Worm (Caenorhabditis elegans) whole organism, L4/young adult: Measurements from ENCODE around the gene F46G10.1.

ENCODE experiments used
- W03F9.2 ChIP-seq: fragments of 150-350 bp; optimal IDR thresholded peaks from 2 replicates; lab custom pipeline; 2014; ENCODE audit warnings: missing biosample characterization, missing genetic modification characterization
- dao-5 ChIP-seq: sonication (generic microtip); optimal IDR thresholded peaks from 2 replicates; lab custom pipeline; 2016; ENCODE audit warnings: missing genotype, missing genetic modification characterization, moderate library complexity, missing compliant biosample characterization
- him-1 ChIP-seq: sonication (generic microtip); optimal IDR thresholded peaks from 2 replicates; lab custom pipeline; 2016; ENCODE audit warnings: missing genotype, missing genetic modification reagents, missing genetic modification characterization, missing compliant biosample characterization

The F46G10.1 gene

DNA sequence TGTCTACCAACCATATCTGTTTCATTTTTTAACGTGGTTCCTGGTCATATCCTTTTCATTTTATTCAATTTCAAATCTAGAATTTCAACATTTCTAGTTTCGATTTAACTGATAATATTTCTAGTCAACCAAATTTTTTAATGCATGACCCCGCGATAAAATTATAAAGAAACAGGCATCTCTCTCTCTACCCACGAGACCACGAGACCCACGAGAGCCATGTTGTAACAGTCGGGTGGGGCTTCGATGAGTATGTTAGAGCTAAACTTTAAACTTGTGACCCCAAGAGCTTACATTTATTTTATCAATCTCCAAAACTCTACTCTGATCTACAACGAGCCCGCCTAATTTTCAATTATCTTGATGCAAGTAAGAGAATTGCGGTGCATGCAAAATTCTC, 6.8 kb upstream of the F46G10.1 start:
- TF ChIP-seq him-1 (tag; lab: Kevin White, UChicago) (no peak), W03F9.2 (tag; lab: Kevin White, UChicago) (no peak), dao-5 (tag; lab: Kevin White, UChicago) (no peak)

DNA sequence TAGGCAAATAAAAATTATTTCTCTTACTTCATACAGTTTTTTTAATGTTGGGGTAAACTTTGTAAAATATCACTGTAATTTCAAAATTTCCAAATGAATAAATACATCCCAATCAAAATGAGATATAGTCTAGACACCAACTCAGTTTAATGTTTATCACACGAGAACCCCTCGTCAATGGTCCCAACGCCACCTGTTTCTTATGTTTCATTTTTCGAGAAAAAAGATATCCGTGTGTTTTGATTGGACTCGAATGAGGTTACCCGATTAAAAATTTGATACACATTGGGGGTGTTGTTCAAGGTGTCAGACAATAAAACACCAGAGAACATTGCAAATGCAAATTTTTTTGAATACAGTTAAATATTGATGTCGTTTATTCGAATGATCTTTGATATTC, 6.0 kb upstream of the F46G10.1 start:
- TF ChIP-seq W03F9.2 (tag; lab: Kevin White, UChicago) (no peak), him-1 (tag; lab: Kevin White, UChicago) (no peak), dao-5 (tag; lab: Kevin White, UChicago) (no peak)

DNA sequence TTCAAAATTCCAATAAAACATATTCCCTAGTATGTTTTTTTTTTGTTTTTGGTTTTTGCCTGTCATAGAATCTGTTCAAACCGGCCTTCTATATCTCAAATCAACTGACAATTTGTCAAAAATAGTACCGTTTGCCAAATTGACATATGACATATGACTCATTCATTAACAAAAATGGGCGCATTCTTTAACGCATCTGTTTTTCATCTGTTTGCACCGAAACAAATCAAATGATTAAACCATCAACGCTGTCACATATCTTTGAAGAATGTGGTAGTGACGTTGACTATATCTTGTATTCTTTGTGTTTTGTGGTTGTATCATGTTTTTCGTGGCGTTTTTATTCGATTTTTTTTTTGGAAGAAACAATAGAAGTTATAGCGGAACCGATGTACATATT, 3.5 kb upstream of the F46G10.1 start:
- TF ChIP-seq W03F9.2 (tag; lab: Kevin White, UChicago): no peak
- TF ChIP-seq dao-5 (tag; lab: Kevin White, UChicago): no peak
- no peak for TF ChIP-seq him-1 (tag; lab: Kevin White, UChicago)

DNA sequence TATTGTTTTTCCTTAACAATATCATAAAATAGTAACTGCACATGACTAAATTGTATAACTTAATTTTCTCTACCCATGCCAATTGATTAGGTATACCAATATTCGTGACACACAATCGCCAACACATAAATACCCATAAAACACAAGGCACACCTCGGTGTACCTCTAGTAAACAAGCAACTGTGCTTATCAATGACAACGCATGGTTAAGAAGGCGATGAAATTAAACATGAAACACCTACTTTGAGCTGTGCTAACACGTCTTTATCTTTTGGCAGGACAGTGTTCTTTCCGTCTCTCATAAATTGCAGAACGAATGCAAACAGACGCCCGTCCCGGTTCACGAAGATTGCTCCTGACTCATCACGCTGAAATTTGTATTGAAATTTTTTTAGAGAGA, 792 bp downstream of the F46G10.1 start:
- no peak for TF ChIP-seq W03F9.2 (tag; lab: Kevin White, UChicago)
- TF ChIP-seq him-1 (tag; lab: Kevin White, UChicago): no peak
- TF ChIP-seq dao-5 (tag; lab: Kevin White, UChicago): no peak

DNA sequence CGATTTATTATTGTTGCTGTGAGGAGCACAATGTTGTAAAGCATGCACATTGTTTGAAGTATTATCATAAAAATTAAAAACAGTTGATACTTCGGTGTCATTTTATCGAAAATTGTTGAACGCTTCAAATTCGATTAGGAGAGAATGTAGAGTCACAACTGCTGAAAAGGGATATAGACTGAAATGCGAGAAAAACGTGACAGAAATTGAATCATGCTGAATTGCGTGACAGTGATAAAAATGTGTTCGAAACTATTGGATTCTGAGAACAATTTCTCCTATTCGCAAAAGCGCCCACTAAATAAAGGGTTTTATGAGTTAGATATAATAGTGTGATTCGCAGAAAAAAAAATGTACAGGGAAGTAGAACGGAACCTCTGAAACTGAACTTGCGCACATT, 2.8 kb downstream of the F46G10.1 start, which contains the start of gene srxa-8:
Gene srxa-8 (minus strand): TSS at position 101 of the 400 bp plus-strand sequence.
- TF ChIP-seq him-1 (tag; lab: Kevin White, UChicago) (no peak), W03F9.2 (tag; lab: Kevin White, UChicago) (no peak), dao-5 (tag; lab: Kevin White, UChicago) (no peak)

DNA sequence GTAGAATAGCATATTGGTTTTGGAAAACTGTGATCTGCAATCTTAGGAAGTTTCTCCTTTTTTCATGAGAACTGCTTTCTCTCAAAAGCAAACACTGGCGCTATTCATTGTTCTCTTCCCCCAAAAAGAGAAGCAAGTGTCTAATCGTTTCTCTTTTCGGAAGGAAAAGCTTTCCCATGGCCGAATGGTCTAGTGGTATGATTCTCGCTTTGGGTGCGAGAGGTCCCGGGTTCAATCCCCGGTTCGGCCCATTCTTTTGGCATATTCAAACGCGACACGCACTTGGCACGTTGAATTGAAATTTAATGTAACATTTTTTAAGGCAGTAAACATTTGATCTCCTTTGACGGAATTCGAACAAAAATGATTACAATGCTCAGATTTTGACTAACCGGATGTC, 3.7 kb downstream of the F46G10.1 start:
- TF ChIP-seq him-1 (tag; lab: Kevin White, UChicago) (no peak), W03F9.2 (tag; lab: Kevin White, UChicago) (no peak), dao-5 (tag; lab: Kevin White, UChicago) (no peak)

DNA sequence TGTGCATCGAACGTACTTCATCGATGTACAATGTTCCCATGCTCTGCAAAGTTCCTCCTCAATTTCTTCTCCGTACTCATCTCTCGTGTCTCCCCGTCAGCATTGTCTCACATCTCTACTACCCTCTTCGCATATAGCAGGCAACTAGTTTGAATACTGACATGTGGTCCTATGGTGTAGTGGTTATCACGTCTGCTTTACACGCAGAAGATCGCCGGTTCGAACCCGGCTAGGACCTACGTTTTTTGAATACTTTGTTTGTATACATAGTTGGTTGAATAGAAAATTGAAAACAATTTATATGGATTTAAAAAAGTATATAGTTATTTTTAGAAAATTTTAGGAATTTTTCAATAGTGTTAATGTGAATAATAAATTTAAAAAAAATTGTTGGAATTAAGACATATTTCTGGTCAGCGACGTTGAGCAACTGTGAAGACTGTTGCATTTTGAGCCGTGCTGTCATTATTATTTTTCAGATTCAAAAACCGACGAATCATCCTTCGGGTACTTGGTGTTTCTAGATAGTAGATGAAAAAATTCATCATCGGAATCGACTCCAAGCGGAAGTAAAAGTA, 4.6 kb downstream of the F46G10.1 start:
- peak; percentile 80 for TF ChIP-seq W03F9.2 (tag; lab: Kevin White, UChicago)
- TF ChIP-seq dao-5 (tag; lab: Kevin White, UChicago): peak; percentile 93
- TF ChIP-seq him-1 (tag; lab: Kevin White, UChicago): peak; percentile 89

DNA sequence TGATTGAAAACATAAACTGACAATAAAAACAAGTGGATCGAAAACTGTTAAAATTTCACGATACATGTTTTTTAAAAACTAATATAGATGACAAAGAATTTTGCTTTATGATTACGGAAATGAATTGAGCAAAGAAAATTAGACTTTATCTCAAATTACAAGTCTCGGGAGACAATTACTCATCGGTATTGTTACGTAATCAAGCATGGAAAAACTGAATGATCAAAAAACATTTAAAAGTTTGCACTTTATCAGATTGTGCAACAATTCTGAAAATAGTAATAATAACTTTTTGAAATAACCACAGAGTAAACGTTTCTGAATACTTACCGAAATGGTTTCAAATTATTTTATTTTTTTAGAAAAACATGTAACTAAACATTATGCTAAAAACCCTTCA, 5.8 kb downstream of the F46G10.1 start, which contains the start of gene srd-43:
Gene srd-43 (minus strand): TSS at position 66 of the 400 bp plus-strand sequence.
- TF ChIP-seq W03F9.2 (tag; lab: Kevin White, UChicago) (no peak), him-1 (tag; lab: Kevin White, UChicago) (no peak), dao-5 (tag; lab: Kevin White, UChicago) (no peak)

DNA sequence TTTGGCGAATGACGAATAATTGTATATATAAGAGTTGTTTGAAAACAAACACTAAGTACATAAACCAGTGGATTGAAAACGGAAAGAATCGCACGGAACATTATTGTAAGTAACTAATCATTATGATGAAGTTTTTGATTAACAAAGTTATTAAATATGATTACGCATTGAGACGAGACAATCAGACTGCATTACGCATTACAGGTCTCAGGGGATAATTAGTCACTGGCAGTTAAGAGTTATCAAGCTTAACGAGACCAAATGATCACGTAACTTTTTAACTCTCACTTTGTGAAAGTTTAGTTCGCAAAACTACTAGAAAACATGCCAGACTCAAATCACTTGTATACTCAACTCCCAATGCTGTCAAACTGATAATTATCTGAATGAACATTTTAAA, 8.2 kb downstream of the F46G10.1 start, which contains the start of gene srd-42:
Gene srd-42 (minus strand): TSS at position 101 of the 400 bp plus-strand sequence.
- no peak for TF ChIP-seq dao-5 (tag; lab: Kevin White, UChicago)
- TF ChIP-seq W03F9.2 (tag; lab: Kevin White, UChicago): no peak
- TF ChIP-seq him-1 (tag; lab: Kevin White, UChicago): no peak

DNA sequence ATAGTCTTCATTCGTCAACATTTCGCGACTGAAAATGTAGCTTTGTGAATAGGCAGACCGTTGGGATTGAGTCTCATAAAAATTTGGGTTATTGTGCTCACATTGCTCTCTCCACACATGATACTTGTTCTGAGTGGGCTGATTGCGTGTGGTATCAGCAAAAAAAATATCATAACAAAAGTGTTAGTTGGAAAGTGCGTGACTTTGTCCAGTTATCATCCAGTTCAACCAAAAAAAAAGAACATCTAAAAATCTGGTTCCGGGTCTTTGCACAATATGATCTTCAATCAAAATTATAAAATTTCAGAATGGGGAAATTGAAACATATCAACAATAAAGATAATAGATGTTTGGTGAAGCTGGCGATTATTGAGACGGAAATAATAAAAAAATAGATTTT, 11.1 kb downstream of the F46G10.1 start, which contains the start of gene srd-39:
Gene srd-39 (minus strand): TSS at position 101 of the 400 bp plus-strand sequence.
- no peak for TF ChIP-seq W03F9.2 (tag; lab: Kevin White, UChicago)
- TF ChIP-seq him-1 (tag; lab: Kevin White, UChicago): no peak
- no peak for TF ChIP-seq dao-5 (tag; lab: Kevin White, UChicago)

DNA sequence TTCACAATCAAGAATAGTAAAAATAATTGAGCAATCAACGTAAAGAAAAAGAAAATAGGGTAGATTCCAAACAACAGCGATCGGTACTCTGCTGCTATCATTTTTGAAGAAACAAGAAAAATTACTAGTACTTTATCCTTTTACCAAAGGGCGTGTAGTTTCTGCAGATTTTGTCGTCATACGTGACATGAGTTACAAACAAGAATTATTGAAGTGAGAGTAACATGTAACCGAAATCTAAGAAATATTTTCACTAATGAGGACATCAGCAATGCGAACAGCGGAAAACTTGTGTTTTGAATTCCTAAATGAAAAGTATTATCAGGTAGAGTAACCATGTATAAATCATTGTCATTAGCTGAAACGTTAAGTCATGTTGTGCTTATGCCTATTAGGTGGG, 16.9 kb downstream of the F46G10.1 start, which contains the start of gene srd-36:
Gene srd-36 (minus strand): TSS at position 101 of the 400 bp plus-strand sequence.
- TF ChIP-seq dao-5 (tag; lab: Kevin White, UChicago) (no peak), W03F9.2 (tag; lab: Kevin White, UChicago) (no peak), him-1 (tag; lab: Kevin White, UChicago) (no peak)

DNA sequence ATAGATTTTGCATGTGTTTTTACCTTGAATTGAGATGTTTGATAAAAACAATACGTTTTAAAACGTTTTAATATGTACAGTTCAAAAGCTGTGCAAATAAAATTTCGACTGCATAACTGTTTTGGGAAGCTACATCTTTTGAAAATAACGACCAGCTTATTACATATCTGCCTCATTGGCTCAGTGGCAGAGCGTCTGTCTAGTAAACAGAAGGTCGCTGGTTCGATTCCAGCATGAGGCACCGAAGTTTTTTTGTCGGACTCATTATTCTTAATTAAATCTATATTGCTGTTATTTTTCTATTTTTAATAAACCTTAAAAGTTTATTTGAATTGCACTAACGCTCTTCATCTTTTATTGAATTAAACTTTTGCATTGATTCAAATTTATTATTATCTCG, 18.5 kb downstream of the F46G10.1 start:
- TF ChIP-seq dao-5 (tag; lab: Kevin White, UChicago) (no peak), W03F9.2 (tag; lab: Kevin White, UChicago) (no peak), him-1 (tag; lab: Kevin White, UChicago) (no peak)

DNA sequence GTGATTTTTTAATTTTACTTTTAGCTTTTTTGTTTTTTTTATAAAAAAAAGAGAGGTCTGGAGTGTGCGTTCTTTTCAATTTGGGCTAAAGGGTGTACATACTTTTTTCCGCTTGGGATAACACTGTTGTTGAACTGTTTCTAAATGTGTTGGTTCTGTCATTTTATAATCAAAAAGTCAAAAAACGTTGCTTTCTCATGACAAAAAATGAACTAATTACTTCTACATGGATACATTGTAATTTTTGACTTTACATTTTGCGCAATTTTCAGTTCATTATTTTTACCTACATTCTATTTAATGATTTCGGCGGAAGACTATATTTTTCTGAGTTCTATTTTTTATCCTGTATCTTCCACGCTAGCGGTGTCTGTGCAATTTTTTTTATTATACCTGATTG, 20.0 kb downstream of the F46G10.1 start, which contains the start of gene srd-38:
Gene srd-38 (plus strand): TSS at position 301 of the 400 bp plus-strand sequence.
- TF ChIP-seq him-1 (tag; lab: Kevin White, UChicago) (no peak), W03F9.2 (tag; lab: Kevin White, UChicago) (no peak), dao-5 (tag; lab: Kevin White, UChicago) (no peak)

DNA sequence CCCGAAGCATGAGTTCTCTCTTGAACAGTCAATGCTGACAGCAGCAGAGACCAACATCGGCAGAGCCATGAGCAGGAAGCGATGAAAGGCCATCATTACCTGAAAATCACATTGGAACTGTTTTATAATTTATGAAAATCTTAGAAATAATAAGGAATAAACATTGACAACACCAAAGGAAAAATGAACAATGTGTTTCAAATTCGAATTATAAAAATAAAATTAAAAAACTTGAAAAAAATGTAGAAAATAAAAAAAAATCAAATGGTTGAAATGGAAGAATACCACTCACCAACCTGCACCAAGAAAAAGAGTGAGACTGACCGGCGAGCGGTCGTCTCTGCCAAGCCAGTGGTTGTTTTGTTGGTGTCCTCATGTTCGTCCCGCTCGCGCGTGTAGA, 21.0 kb downstream of the F46G10.1 start, which contains the start of gene R04D3.3:
Gene R04D3.3 (minus strand): TSS at position 101 of the 400 bp plus-strand sequence.
- no peak for TF ChIP-seq W03F9.2 (tag; lab: Kevin White, UChicago)
- TF ChIP-seq him-1 (tag; lab: Kevin White, UChicago): no peak
- no peak for TF ChIP-seq dao-5 (tag; lab: Kevin White, UChicago)
